Fruit fly (Drosophila melanogaster) whole organism, pupa: Measurements from ENCODE around the gene CG14395.

Source experiments
- CG10348 ChIP-seq: fragments of 200-800 bp; sonication (Bioruptor generic); IDR thresholded peaks from 2 replicates; pipeline ENCODE4 v1.3.6; 2022; ENCODE audit warnings: missing biosample characterization, missing genetic modification characterization
- CG15710 ChIP-seq: fragments of 200-800 bp; sonication (Bioruptor generic); optimal IDR thresholded peaks from 2 replicates; lab custom pipeline; 2018; ENCODE audit warnings: missing biosample characterization, mild to moderate bottlenecking, missing genetic modification characterization, moderate library complexity
- CG17806 ChIP-seq: fragments of 200-800 bp; sonication (Bioruptor generic); optimal IDR thresholded peaks from 2 replicates; lab custom pipeline; 2018; ENCODE audit warnings: missing biosample characterization, mild to moderate bottlenecking, missing genetic modification characterization, moderate library complexity
- CG4496 ChIP-seq: fragments of 200-800 bp; sonication (Bioruptor generic); IDR thresholded peaks from 3 replicates; pipeline ENCODE4 v1.3.6; 2022; ENCODE audit warnings: missing biosample characterization, missing genetic modification characterization
- CG8159 ChIP-seq: fragments of 200-800 bp; sonication (Bioruptor generic); optimal IDR thresholded peaks from 3 replicates; lab custom pipeline; 2018; ENCODE audit warnings: missing biosample characterization, mild to moderate bottlenecking, missing genetic modification characterization, moderate library complexity
- CG9948 ChIP-seq: fragments of 200-800 bp; sonication (Bioruptor generic); optimal IDR thresholded peaks from 2 replicates; lab custom pipeline; 2018; ENCODE audit warnings: missing biosample characterization, mild to moderate bottlenecking, missing genetic modification characterization, moderate library complexity
- D1 ChIP-seq: fragments of 200-800 bp; sonication (Bioruptor generic); optimal IDR thresholded peaks from 2 replicates; lab custom pipeline; 2018; ENCODE audit warnings: missing biosample characterization, mild to moderate bottlenecking, missing genetic modification characterization, moderate library complexity
- EcR ChIP-seq: fragments of 200-800 bp; sonication (Bioruptor generic); optimal IDR thresholded peaks from 3 replicates; lab custom pipeline; 2019; ENCODE audit warnings: missing biosample characterization, missing genetic modification characterization, mild to moderate bottlenecking, moderate library complexity, missing genetic modification reagents
- Ets98B ChIP-seq: fragments of 200-800 bp; sonication (Bioruptor generic); IDR thresholded peaks from 2 replicates; pipeline ENCODE4 v1.3.6; 2022; ENCODE audit warnings: missing biosample characterization, missing genetic modification characterization
- Pif1B ChIP-seq: fragments of 200-800 bp; sonication (Bioruptor generic); optimal IDR thresholded peaks from 3 replicates; lab custom pipeline; 2016; ENCODE audit warnings: missing biosample characterization, missing genetic modification characterization
- fd96Ca ChIP-seq: fragments of 200-800 bp; sonication (Bioruptor generic); IDR thresholded peaks from 3 replicates; pipeline ENCODE4 v1.3.6; 2022; ENCODE audit warnings: missing biosample characterization, missing genetic modification characterization
- gl ChIP-seq: fragments of 200-800 bp; sonication (Bioruptor generic); optimal IDR thresholded peaks from 2 replicates; lab custom pipeline; 2018; ENCODE audit warnings: missing biosample characterization, mild to moderate bottlenecking, missing genetic modification characterization

DNA sequence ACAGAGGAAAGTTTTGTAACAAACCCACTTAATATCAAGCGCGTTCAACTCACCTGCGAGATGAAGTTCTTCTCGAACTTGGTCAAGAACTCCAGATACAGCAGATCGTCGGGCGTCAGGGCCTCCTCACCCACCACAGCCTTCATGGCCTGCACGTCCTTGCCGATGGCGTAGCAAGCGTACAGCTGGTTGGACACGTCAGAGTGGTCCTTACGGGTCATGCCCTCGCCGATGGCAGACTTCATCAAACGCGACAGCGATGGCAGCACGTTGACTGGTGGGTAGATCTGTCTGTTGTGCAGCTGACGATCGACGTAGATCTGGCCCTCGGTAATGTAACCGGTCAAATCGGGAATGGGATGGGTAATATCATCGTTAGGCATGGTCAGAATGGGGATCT is 37.7 kb upstream of the CG14395 start:
- no peak for TF ChIP-seq Pif1B
- TF ChIP-seq CG8159 = no peak
- no peak for TF ChIP-seq CG10348 (GFP tag; lab: Robert Waterston, UW)
- TF ChIP-seq CG9948 = no peak
- TF ChIP-seq EcR (GFP tag; lab: Kevin White, UChicago) = no peak
- TF ChIP-seq D1 = no peak
- TF ChIP-seq gl = no peak
- no peak for TF ChIP-seq CG17806
- TF ChIP-seq Ets98B (GFP tag; lab: Robert Waterston, UW) = no peak
- no peak for TF ChIP-seq fd96Ca (GFP tag; lab: Robert Waterston, UW)
- TF ChIP-seq CG4496 (GFP tag; lab: Robert Waterston, UW) = no peak
- TF ChIP-seq CG15710 (tag; lab: Kevin White, UChicago) = no peak
